Worm (Caenorhabditis elegans) whole organism, L3 larva: ENCODE measurements around the gene F39G3.3.
"Not testable (repeated sequence)": the region's sequence is repeated elsewhere in the genome, so short reads cannot be mapped to it uniquely, and the experiment has no call there.

ENCODE experiments used
- R02D3.7 ChIP-seq: fragments of 150-350 bp; optimal IDR thresholded peaks from 2 replicates; lab custom pipeline; 2014; ENCODE audit warnings: missing biosample characterization, missing genetic modification characterization
- ZK546.5 ChIP-seq: sonication (generic microtip); optimal IDR thresholded peaks from 2 replicates; lab custom pipeline; 2017; ENCODE audit warnings: missing biosample characterization, missing genetic modification characterization
- aly-2 ChIP-seq: fragments of 150-350 bp; optimal IDR thresholded peaks from 2 replicates; lab custom pipeline; 2014; ENCODE audit warnings: missing biosample characterization, missing genetic modification characterization
- ceh-16 ChIP-seq: sonication (generic microtip); optimal IDR thresholded peaks from 2 replicates; lab custom pipeline; 2017; ENCODE audit warnings: missing biosample characterization, missing genetic modification characterization
- ceh-28 ChIP-seq: fragments of 150-350 bp; optimal IDR thresholded peaks from 2 replicates; lab custom pipeline; 2014; ENCODE audit warnings: missing biosample characterization, missing genetic modification reagents, missing genetic modification characterization
- ceh-82 ChIP-seq: fragments of 150-350 bp; optimal IDR thresholded peaks from 2 replicates; lab custom pipeline; 2014; ENCODE audit warnings: missing biosample characterization, missing genetic modification characterization
- ceh-9 ChIP-seq: sonication (generic microtip); optimal IDR thresholded peaks from 2 replicates; lab custom pipeline; 2018; ENCODE audit warnings: missing biosample characterization, missing genetic modification characterization
- daf-12 ChIP-seq: fragments of 150-350 bp; optimal IDR thresholded peaks from 2 replicates; lab custom pipeline; 2014; ENCODE audit warnings: missing biosample characterization, missing genetic modification reagents, missing genetic modification characterization
- egl-5 ChIP-seq: fragments of 150-350 bp; optimal IDR thresholded peaks from 2 replicates; lab custom pipeline; 2017; ENCODE audit warnings: missing biosample characterization, missing genetic modification reagents, missing genetic modification characterization, inconsistent platforms
- elt-1 ChIP-seq: fragments of 150-350 bp; optimal IDR thresholded peaks from 2 replicates; lab custom pipeline; 2014; ENCODE audit warnings: missing biosample characterization, missing genetic modification characterization
- elt-2 ChIP-seq: sonication (generic microtip); optimal IDR thresholded peaks from 2 replicates; lab custom pipeline; 2016; ENCODE audit warnings: missing genetic modification reagents, mild to moderate bottlenecking, missing genetic modification characterization, missing compliant biosample characterization
- eor-1 ChIP-seq, 2 experiments: fragments of 150-350 bp; optimal IDR thresholded peaks; 2 replicates each; lab custom pipeline; 2014 to 2018; ENCODE audit warnings: missing biosample characterization in 2 of 2, missing genetic modification characterization in 2 of 2
- fkh-10 ChIP-seq: sonication (generic microtip); optimal IDR thresholded peaks from 2 replicates; lab custom pipeline; 2017; ENCODE audit warnings: missing biosample characterization, missing genetic modification reagents, missing genetic modification characterization
- fkh-2 ChIP-seq: fragments of 150-350 bp; optimal IDR thresholded peaks from 2 replicates; lab custom pipeline; 2014; ENCODE audit warnings: missing biosample characterization, missing genetic modification reagents, missing genetic modification characterization
- hmg-11 ChIP-seq: sonication (generic microtip); optimal IDR thresholded peaks from 2 replicates; lab custom pipeline; 2016; ENCODE audit warnings: missing genetic modification characterization, missing compliant biosample characterization
- jun-1 ChIP-seq: fragments of 150-350 bp; optimal IDR thresholded peaks from 2 replicates; lab custom pipeline; 2014; ENCODE audit warnings: missing biosample characterization, missing genetic modification reagents, missing genetic modification characterization
- lin-15B ChIP-seq: fragments of 150-350 bp; optimal IDR thresholded peaks from 2 replicates; lab custom pipeline; 2014; ENCODE audit warnings: missing biosample characterization, missing genetic modification characterization
- lin-39 ChIP-seq: fragments of 150-350 bp; optimal IDR thresholded peaks from 2 replicates; lab custom pipeline; 2018; ENCODE audit warnings: missing biosample characterization, missing genetic modification reagents, missing genetic modification characterization
- lsy-12 ChIP-seq: sonication (generic microtip); optimal IDR thresholded peaks from 2 replicates; lab custom pipeline; 2016; ENCODE audit warnings: mild to moderate bottlenecking, missing genetic modification characterization, missing compliant biosample characterization
- mdl-1 ChIP-seq: fragments of 150-350 bp; optimal IDR thresholded peaks from 2 replicates; lab custom pipeline; 2014; ENCODE audit warnings: missing biosample characterization, missing genetic modification characterization
- mml-1 ChIP-seq: fragments of 150-350 bp; sonication (generic microtip); optimal IDR thresholded peaks from 3 replicates; lab custom pipeline; 2014; ENCODE audit warnings: missing biosample characterization, missing genetic modification characterization
- nfya-1 ChIP-seq: sonication (generic microtip); optimal IDR thresholded peaks from 2 replicates; lab custom pipeline; 2017; ENCODE audit warnings: missing genetic modification characterization, mild to moderate bottlenecking, missing compliant biosample characterization, antibody characterized with exemption, moderate library complexity; ENCODE audit not compliant: insufficient read depth
- nhr-23 ChIP-seq: fragments of 150-350 bp; optimal IDR thresholded peaks from 2 replicates; lab custom pipeline; 2014; ENCODE audit warnings: missing biosample characterization, missing genetic modification reagents, missing genetic modification characterization
- nhr-237 ChIP-seq: fragments of 150-350 bp; optimal IDR thresholded peaks from 2 replicates; lab custom pipeline; 2014; ENCODE audit warnings: missing biosample characterization, missing genetic modification characterization
- nhr-25 ChIP-seq: sonication (generic microtip); optimal IDR thresholded peaks from 2 replicates; lab custom pipeline; 2017; ENCODE audit warnings: missing biosample characterization, missing genetic modification characterization
- nhr-67 ChIP-seq: fragments of 150-350 bp; optimal IDR thresholded peaks from 2 replicates; lab custom pipeline; 2014; ENCODE audit warnings: missing biosample characterization, missing genetic modification characterization
- nhr-77 ChIP-seq: fragments of 150-350 bp; optimal IDR thresholded peaks from 2 replicates; lab custom pipeline; 2014; ENCODE audit warnings: missing biosample characterization, missing genetic modification characterization
- pha-4 ChIP-seq: fragments of 150-350 bp; optimal IDR thresholded peaks from 2 replicates; lab custom pipeline; 2014; ENCODE audit warnings: missing biosample characterization, missing genetic modification reagents, missing genetic modification characterization
- sea-2 ChIP-seq: fragments of 150-350 bp; sonication (generic microtip); optimal IDR thresholded peaks from 4 replicates; lab custom pipeline; 2014; ENCODE audit warnings: missing biosample characterization, missing genetic modification reagents, missing genetic modification characterization
- skn-1 ChIP-seq: fragments of 150-350 bp; optimal IDR thresholded peaks from 2 replicates; lab custom pipeline; 2014; ENCODE audit warnings: missing biosample characterization, missing genetic modification characterization
- snpc-4 ChIP-seq: fragments of 150-350 bp; optimal IDR thresholded peaks from 2 replicates; lab custom pipeline; 2014; ENCODE audit warnings: missing biosample characterization, missing genetic modification characterization
- tbx-2 ChIP-seq: sonication (generic microtip); optimal IDR thresholded peaks from 2 replicates; lab custom pipeline; 2016; ENCODE audit warnings: mild to moderate bottlenecking, missing genetic modification characterization, missing compliant biosample characterization
- unc-39 ChIP-seq: sonication (generic microtip); optimal IDR thresholded peaks from 4 replicates; lab custom pipeline; 2017; ENCODE audit warnings: missing biosample characterization, missing genetic modification characterization
- zag-1 ChIP-seq: fragments of 150-350 bp; optimal IDR thresholded peaks from 2 replicates; lab custom pipeline; 2014; ENCODE audit warnings: missing biosample characterization, missing genetic modification characterization
- ztf-4 ChIP-seq: fragments of 150-350 bp; optimal IDR thresholded peaks from 2 replicates; lab custom pipeline; 2014; ENCODE audit warnings: missing biosample characterization, missing genetic modification characterization

The F39G3.3 gene

DNA sequence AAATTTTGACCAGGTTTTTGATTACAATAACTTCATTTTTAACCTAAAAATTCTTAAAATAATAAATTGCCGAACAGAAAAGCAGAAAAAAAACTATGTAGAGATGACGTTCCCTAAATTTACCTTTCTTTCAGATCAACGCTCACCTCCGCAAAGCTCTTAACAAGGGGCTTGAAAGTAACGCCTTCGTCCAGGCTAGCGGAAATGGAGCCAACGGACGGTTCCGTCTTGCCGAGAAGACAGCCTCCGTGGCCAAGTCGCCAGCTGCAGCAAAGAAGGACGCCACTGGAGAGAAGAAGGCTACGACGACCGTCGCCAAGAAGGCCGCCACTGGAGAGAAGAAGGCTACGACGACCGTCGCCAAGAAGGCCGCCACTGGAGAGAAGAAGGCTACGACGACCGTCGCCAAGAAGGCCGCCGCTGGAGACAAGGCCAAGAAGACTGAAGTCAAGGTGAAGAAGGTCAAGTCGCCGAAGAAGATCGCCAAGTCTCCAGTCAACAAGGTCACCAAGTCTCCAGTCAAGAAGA is 23.0 kb downstream of the F39G3.3 start:
- TF ChIP-seq nhr-237 (tag; lab: Kevin White, UChicago) = no peak
- TF ChIP-seq nhr-77 = no peak
- no peak for TF ChIP-seq ceh-16 (tag; lab: Kevin White, UChicago)
- TF ChIP-seq aly-2 (tag; lab: Kevin White, UChicago) = no peak
- no peak for TF ChIP-seq egl-5 (tag; lab: Kevin White, UChicago)
- no peak for TF ChIP-seq elt-1 (tag; lab: Kevin White, UChicago)
- no peak for TF ChIP-seq lin-15B (tag; lab: Kevin White, UChicago)
- no peak for TF ChIP-seq tbx-2 (tag; lab: Kevin White, UChicago)
- no peak for TF ChIP-seq sea-2 (GFP tag; lab: Kevin White, UChicago)
- no peak for TF ChIP-seq nhr-23
- TF ChIP-seq ceh-82 = no peak
- no peak for TF ChIP-seq mdl-1

DNA sequence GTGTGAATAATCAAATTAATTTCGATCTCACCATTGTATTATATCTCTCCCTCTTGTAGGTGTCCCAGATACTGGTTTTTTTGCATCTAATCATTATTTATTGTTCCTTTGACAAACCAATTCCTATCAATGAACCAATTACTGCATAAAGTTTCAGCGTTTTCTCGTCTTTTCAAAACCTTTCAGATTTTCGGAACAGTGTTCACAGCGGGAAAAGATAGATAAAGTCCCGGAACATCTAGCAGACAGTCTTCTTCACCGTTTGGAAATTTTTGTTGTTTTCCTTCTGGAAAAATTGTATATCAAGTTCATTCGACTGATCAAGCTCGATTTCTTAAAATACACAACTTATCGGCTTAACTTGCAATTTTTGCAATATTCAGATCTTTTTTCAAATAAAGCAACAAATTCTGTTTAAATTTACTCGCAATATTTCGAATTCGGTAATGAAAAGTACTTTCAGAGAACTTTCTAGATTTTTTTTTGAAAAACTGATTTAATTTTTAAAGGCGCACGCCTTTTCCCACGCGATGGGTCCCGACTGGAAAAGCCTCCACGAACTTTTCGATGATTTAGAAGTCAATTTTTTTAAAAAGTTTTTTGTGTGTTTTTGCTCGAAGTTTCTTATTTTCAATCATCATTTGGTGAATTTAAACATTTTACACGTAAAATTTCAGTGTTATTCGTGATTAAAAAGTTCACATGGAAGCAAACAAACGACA is 23.8 kb downstream of the F39G3.3 start, which contains the start of gene pgl-3:
Gene pgl-3, plus strand, starts transcription at position 672 of the 722 bp plus-strand sequence.
- TF ChIP-seq lsy-12 (tag; lab: Kevin White, UChicago) (no peak), fkh-10 (GFP tag; lab: Kevin White, UChicago) (no peak)

DNA sequence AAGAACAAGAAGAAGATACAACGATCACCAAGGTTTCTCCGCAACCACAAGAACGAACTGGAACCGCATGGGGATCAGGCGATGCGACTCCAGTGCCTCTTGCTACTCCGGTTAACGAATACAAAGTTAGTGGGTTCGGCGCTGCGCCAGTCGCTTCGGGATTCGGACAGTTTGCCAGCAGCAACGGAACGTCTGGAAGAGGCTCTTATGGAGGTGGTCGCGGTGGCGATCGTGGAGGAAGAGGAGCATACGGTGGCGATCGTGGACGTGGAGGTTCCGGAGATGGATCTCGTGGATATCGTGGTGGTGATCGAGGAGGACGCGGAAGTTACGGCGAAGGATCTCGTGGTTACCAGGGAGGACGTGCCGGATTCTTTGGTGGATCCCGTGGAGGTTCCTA is 26.3 kb downstream of the F39G3.3 start:
- no peak for TF ChIP-seq nhr-67
- TF ChIP-seq nhr-237 (tag; lab: Kevin White, UChicago) = no peak
- no peak for TF ChIP-seq eor-1 (tag; optimal IDR thresholded peaks at IDR 0.05; lab: Kevin White, UChicago)
- no peak for TF ChIP-seq lsy-12 (tag; lab: Kevin White, UChicago)
- no peak for TF ChIP-seq daf-12
- no peak for TF ChIP-seq hmg-11 (tag; lab: Kevin White, UChicago)
- TF ChIP-seq ceh-9 (tag; lab: Kevin White, UChicago) = no peak
- no peak for TF ChIP-seq pha-4 (tag; lab: Kevin White, UChicago)
- TF ChIP-seq jun-1 = no peak
- TF ChIP-seq, all 47 proteins: peak for 0

DNA sequence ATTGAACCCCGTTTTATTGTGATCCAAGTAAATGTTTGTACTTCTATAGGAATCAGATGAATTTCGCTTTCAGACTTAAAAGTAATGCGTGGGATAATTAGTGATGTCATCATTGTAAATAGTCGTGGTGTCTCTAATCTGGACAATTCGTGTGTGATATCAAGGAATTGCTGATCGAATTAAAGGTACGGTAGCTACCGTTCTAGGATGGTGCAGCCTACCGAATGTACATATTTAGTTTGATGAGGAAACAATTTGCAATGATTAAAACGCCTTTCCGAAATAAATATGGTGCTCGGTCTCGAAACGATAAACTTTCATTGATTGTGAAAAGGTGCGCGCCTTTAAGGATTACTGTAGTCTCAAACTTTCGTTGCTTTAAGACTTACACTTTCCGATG is 26.8 kb downstream of the F39G3.3 start:
- no peak for TF ChIP-seq fkh-10 (GFP tag; lab: Kevin White, UChicago)
- no peak for TF ChIP-seq eor-1 (tag; optimal IDR thresholded peaks at IDR 0.05; lab: Kevin White, UChicago)
- no peak for TF ChIP-seq lin-39 (tag; lab: Kevin White, UChicago)
- no peak for TF ChIP-seq mdl-1
- TF ChIP-seq sea-2 (GFP tag; lab: Kevin White, UChicago) = no peak
- no peak for TF ChIP-seq snpc-4
- no peak for TF ChIP-seq ceh-9 (tag; lab: Kevin White, UChicago)
- no peak for TF ChIP-seq fkh-2
- no peak for TF ChIP-seq jun-1
- no peak for TF ChIP-seq zag-1 (tag; lab: Kevin White, UChicago)
- TF ChIP-seq mml-1 = no peak
- no peak for TF ChIP-seq nhr-25 (tag; lab: Kevin White, UChicago)
- no peak for TF ChIP-seq nfya-1
- no peak for TF ChIP-seq nhr-67
- no peak for TF ChIP-seq elt-2
- TF ChIP-seq, all 47 proteins: peak for 0

DNA sequence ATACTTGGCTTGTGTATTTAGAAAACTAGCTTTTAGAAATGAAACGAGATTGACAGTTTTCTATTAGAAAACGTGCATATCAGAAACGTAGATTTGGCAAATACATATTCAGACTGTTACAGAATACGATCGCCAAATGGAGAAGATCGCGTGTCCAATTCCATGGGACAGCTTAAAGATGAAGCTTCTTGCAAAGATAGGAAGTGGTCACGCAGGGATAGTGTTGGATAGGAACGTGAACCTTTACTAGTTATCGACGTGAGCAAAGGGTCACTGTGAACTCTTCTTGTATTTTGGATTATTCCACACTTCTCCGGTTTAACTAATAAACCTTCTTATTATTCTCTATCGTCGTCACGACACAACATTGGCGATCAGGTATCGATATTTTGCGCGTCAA is 29.0 kb downstream of the F39G3.3 start, which contains the start of gene bgnt-1.4:
Gene bgnt-1.4, plus strand, starts transcription at position 301 of the 400 bp plus-strand sequence.
- not testable (repeated sequence) for TF ChIP-seq jun-1; lsy-12 (tag; lab: Kevin White, UChicago); mml-1

DNA sequence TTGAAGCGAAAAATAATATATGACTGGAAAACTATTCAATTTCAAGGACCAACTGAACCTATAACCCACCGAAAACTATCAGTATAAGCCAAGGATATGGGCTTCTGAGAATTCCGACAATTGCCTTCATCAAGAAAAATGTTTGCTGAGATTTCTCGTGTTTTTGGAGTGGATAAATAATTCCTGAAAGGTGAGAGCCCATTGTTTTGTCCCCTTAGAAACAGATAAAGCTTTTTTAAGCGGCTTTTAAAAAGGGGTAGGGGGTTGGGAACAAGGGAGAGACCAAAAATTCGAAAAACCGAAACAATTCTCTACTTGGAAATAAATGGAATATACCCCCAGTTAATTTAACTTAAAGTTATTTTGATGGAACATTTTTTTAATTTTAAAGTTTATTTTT is 34.8 kb downstream of the F39G3.3 start, which contains the start of gene C18G1.8:
Gene C18G1.8, minus strand, starts transcription at position 101 of the 400 bp plus-strand sequence.
- TF ChIP-seq ztf-4 (tag; lab: Kevin White, UChicago) = no peak
- no peak for TF ChIP-seq hmg-11 (tag; lab: Kevin White, UChicago)
- TF ChIP-seq lin-15B (tag; lab: Kevin White, UChicago) = no peak
- no peak for TF ChIP-seq mdl-1
- no peak for TF ChIP-seq R02D3.7 (tag; lab: Kevin White, UChicago)
- TF ChIP-seq daf-12 = no peak
- no peak for TF ChIP-seq mml-1
- no peak for TF ChIP-seq unc-39
- TF ChIP-seq skn-1 (tag; lab: Kevin White, UChicago) = no peak
- TF ChIP-seq ceh-28 (tag; lab: Kevin White, UChicago) = no peak
- no peak for TF ChIP-seq ZK546.5 (tag; lab: Kevin White, UChicago)
- no peak for TF ChIP-seq fkh-2
